Fruit fly (Drosophila melanogaster): ENCODE results near the gene Rop.

The Rop gene

DNA sequence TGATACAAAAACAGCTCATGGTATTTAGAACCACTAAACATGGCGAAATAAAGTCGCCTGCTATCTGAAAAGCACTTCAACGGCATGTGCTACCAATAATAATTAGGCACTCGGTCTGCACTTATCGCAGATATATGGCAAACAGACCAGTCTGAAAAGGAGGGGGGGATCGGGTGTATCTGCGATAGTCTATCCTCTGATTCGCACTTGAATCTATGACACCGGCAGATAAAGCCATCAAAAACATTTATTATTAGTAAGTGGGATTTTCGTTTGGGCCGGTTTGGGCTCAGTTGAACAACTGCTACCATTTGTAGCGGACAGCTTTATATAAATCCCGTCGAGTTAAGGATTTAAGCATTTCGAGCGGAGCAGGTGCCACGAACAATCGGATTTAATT lies 51.5 kb downstream of the Rop start, which contains the start of gene CG14989:
Gene CG14989, plus strand, starts transcription at position 301 of the 400 bp plus-strand sequence.
- TF ChIP-seq noc (tag; optimal IDR thresholded peaks at IDR 0.05): no peak
